Fruit fly (Drosophila melanogaster): ENCODE data around the gene CG13126.

- TF ChIP-seq psq (optimal IDR thresholded peaks at IDR 0.05) (no peak), pan (optimal IDR thresholded peaks at IDR 0.05) (no peak), CG8478 (optimal IDR thresholded peaks at IDR 0.05) (no peak), EcR (GFP tag; optimal IDR thresholded peaks at IDR 0.05) (no peak)
These were observed 40.4 kb upstream of the CG13126 start for dm6 chr2L:9994382-9994781.

All from whole organism.